Fruit fly (Drosophila melanogaster) whole organism, embryonic: ENCODE results near the gene CG5665.

Experiments
- Ada2b ChIP-seq: fragments of 200-800 bp; sonication (Bioruptor generic); IDR thresholded peaks from 2 replicates; pipeline ENCODE4 v1.3.6; 2022; ENCODE audit warnings: missing biosample characterization, missing genetic modification characterization
- Antp ChIP-seq: fragments of 200-800 bp; sonication (Bioruptor generic); optimal IDR thresholded peaks from 3 replicates; lab custom pipeline; 2016; ENCODE audit warnings: missing biosample characterization, missing genetic modification characterization
- CG10147 ChIP-seq: fragments of 200-800 bp; sonication (Bioruptor generic); optimal IDR thresholded peaks from 2 replicates; lab custom pipeline; 2019; ENCODE audit warnings: missing biosample characterization, mild to moderate bottlenecking, missing genetic modification characterization, moderate library complexity
- CG10431 ChIP-seq: fragments of 200-800 bp; sonication (Bioruptor generic); optimal IDR thresholded peaks from 3 replicates; lab custom pipeline; 2018; ENCODE audit warnings: missing biosample characterization, mild to moderate bottlenecking, missing genetic modification characterization
- CG10979 ChIP-seq: fragments of 200-800 bp; sonication (Bioruptor generic); optimal IDR thresholded peaks from 2 replicates; lab custom pipeline; 2018; ENCODE audit warnings: missing biosample characterization, mild to moderate bottlenecking, missing genetic modification characterization, moderate library complexity
- CG13775 ChIP-seq: fragments of 200-800 bp; sonication (Bioruptor generic); optimal IDR thresholded peaks from 3 replicates; lab custom pipeline; 2017; ENCODE audit warnings: missing biosample characterization, mild to moderate bottlenecking, missing genetic modification characterization
- CG13894 ChIP-seq: fragments of 200-800 bp; sonication (Bioruptor generic); optimal IDR thresholded peaks from 3 replicates; lab custom pipeline; 2018; ENCODE audit warnings: missing biosample characterization, mild to moderate bottlenecking, missing genetic modification characterization, moderate library complexity
- CG14667 ChIP-seq: fragments of 200-800 bp; sonication (Bioruptor generic); IDR thresholded peaks from 2 replicates; pipeline ENCODE4 v1.3.6; 2022; ENCODE audit warnings: missing biosample characterization, missing genetic modification characterization
- CG15073 ChIP-seq: fragments of 200-800 bp; sonication (Bioruptor generic); optimal IDR thresholded peaks from 2 replicates; lab custom pipeline; 2016; ENCODE audit warnings: missing biosample characterization, missing genetic modification characterization
- CG1647 ChIP-seq: fragments of 200-800 bp; sonication (Bioruptor generic); optimal IDR thresholded peaks from 3 replicates; lab custom pipeline; 2016; ENCODE audit warnings: missing biosample characterization, missing genetic modification characterization
- CG16813 ChIP-seq: fragments of 200-800 bp; sonication (Bioruptor generic); IDR thresholded peaks from 3 replicates; pipeline ENCODE4 v1.3.6; 2022; ENCODE audit warnings: missing biosample characterization, missing genetic modification characterization; ENCODE audit not compliant: partially characterized antibody
- CG18764 ChIP-seq: fragments of 200-800 bp; sonication (Bioruptor generic); optimal IDR thresholded peaks from 3 replicates; lab custom pipeline; 2016; ENCODE audit warnings: missing biosample characterization, missing genetic modification characterization
- CG3163 ChIP-seq: fragments of 200-800 bp; sonication (Bioruptor generic); optimal IDR thresholded peaks from 3 replicates; lab custom pipeline; 2016; ENCODE audit warnings: missing biosample characterization, missing genetic modification characterization
- CG34224 ChIP-seq: fragments of 200-800 bp; sonication (Bioruptor generic); IDR thresholded peaks from 3 replicates; pipeline ENCODE4 v1.3.6; 2022; ENCODE audit warnings: missing biosample characterization, missing genetic modification characterization; ENCODE audit not compliant: partially characterized antibody
- CG3847 ChIP-seq: fragments of 200-800 bp; sonication (Bioruptor generic); IDR thresholded peaks from 2 replicates; pipeline ENCODE4 v1.3.6; 2022; ENCODE audit warnings: missing biosample characterization, missing genetic modification characterization
- CG6765 ChIP-seq: fragments of 200-800 bp; sonication (Bioruptor generic); optimal IDR thresholded peaks from 3 replicates; lab custom pipeline; 2017; ENCODE audit warnings: missing biosample characterization, mild to moderate bottlenecking, missing genetic modification characterization
- CG8089 ChIP-seq: fragments of 200-800 bp; sonication (Bioruptor generic); optimal IDR thresholded peaks from 3 replicates; lab custom pipeline; 2016; ENCODE audit warnings: missing biosample characterization, missing genetic modification characterization
- CG8765 ChIP-seq: fragments of 200-800 bp; sonication (Bioruptor generic); IDR thresholded peaks from 2 replicates; pipeline ENCODE4 v1.3.6; 2022; ENCODE audit warnings: missing biosample characterization, missing genetic modification characterization
- Dfd ChIP-seq, 2 experiments: fragments of >200 bp; optimal IDR thresholded peaks; 2 replicates each; lab custom pipeline; 2017; ENCODE audit warnings: missing biosample characterization in 2 of 2, missing genetic modification characterization in 2 of 2
- Dll ChIP-seq: fragments of 200-800 bp; sonication (Bioruptor generic); IDR thresholded peaks from 4 replicates; pipeline ENCODE4 v1.3.6; 2022; ENCODE audit warnings: missing biosample characterization, missing genetic modification characterization; ENCODE audit not compliant: partially characterized antibody
- Doc2 ChIP-seq: fragments of 200-800 bp; sonication (Bioruptor generic); IDR thresholded peaks from 2 replicates; pipeline ENCODE4 v1.3.6; 2022; ENCODE audit warnings: missing biosample characterization, missing genetic modification characterization
- Hey ChIP-seq: fragments of 200-800 bp; sonication (Bioruptor generic); optimal IDR thresholded peaks from 3 replicates; lab custom pipeline; 2018; ENCODE audit warnings: missing biosample characterization, mild to moderate bottlenecking, missing genetic modification characterization
- Max ChIP-seq: fragments of 200-800 bp; sonication (Bioruptor generic); optimal IDR thresholded peaks from 2 replicates; lab custom pipeline; 2016; ENCODE audit warnings: missing biosample characterization, mild to moderate bottlenecking, missing genetic modification characterization
- Med ChIP-seq: fragments of 200-800 bp; sonication (Bioruptor generic); peaks from one replicate; lab custom pipeline; 2016; ENCODE audit warnings: missing biosample characterization, missing genetic modification characterization, mild to moderate bottlenecking, inconsistent platforms, moderate library complexity
- NC2α ChIP-seq: fragments of 200-800 bp; sonication (Bioruptor generic); optimal IDR thresholded peaks from 2 replicates; lab custom pipeline; 2016; ENCODE audit warnings: missing biosample characterization, missing genetic modification characterization
- Nf-YC ChIP-seq: fragments of 200-800 bp; optimal IDR thresholded peaks from 3 replicates; lab custom pipeline; 2019; ENCODE audit warnings: missing biosample characterization, mild to moderate bottlenecking, missing genetic modification characterization, moderate library complexity
- Oaz ChIP-seq: fragments of 200-800 bp; sonication (Bioruptor generic); IDR thresholded peaks from 2 replicates; pipeline ENCODE4 v1.3.6; 2022; ENCODE audit warnings: missing biosample characterization, missing genetic modification characterization
- Sox102F ChIP-seq: fragments of 200-800 bp; sonication (Bioruptor generic); optimal IDR thresholded peaks from 2 replicates; lab custom pipeline; 2018; ENCODE audit warnings: missing biosample characterization, mild to moderate bottlenecking, missing genetic modification characterization, moderate library complexity
- Xbp1 ChIP-seq: fragments of 200-800 bp; sonication (Bioruptor generic); optimal IDR thresholded peaks from 3 replicates; lab custom pipeline; 2016; ENCODE audit warnings: missing biosample characterization, mild to moderate bottlenecking, missing genetic modification characterization
- Xrp1 ChIP-seq: fragments of 200-800 bp; sonication (Bioruptor generic); IDR thresholded peaks from 2 replicates; pipeline ENCODE4 v1.3.6; 2022; ENCODE audit warnings: missing biosample characterization, missing genetic modification characterization
- amos ChIP-seq: fragments of 200-800 bp; sonication (Bioruptor generic); IDR thresholded peaks from 2 replicates; pipeline ENCODE4 v1.3.6; 2022; ENCODE audit warnings: missing biosample characterization, missing genetic modification characterization; ENCODE audit not compliant: partially characterized antibody
- bab2 ChIP-seq: fragments of 200-800 bp; sonication (Bioruptor generic); optimal IDR thresholded peaks from 2 replicates; lab custom pipeline; 2016; ENCODE audit warnings: missing biosample characterization, missing genetic modification characterization
- bcd ChIP-seq: fragments of 200-800 bp; sonication (Bioruptor generic); optimal IDR thresholded peaks from 2 replicates; lab custom pipeline; 2017; ENCODE audit warnings: missing biosample characterization, mild to moderate bottlenecking, missing genetic modification characterization
- chif ChIP-seq, 2 experiments: fragments of 200-800 bp; sonication (Bioruptor generic); optimal IDR thresholded peaks; 3 replicates each; lab custom pipeline; 2016; ENCODE audit warnings: missing biosample characterization in 2 of 2, missing genetic modification characterization in 2 of 2
- dm ChIP-seq: fragments of 200-800 bp; sonication (Bioruptor generic); optimal IDR thresholded peaks from 3 replicates; lab custom pipeline; 2016; ENCODE audit warnings: missing biosample characterization, missing genetic modification characterization
- esg ChIP-seq: fragments of 200-800 bp; sonication (Bioruptor generic); conservative IDR thresholded peaks from 2 replicates; pipeline ENCODE4 v1.3.6; 2022; ENCODE audit warnings: missing biosample characterization, missing genetic modification characterization
- fd64A ChIP-seq: fragments of 200-800 bp; sonication (Bioruptor generic); optimal IDR thresholded peaks from 3 replicates; lab custom pipeline; 2018; ENCODE audit warnings: missing biosample characterization, mild to moderate bottlenecking, missing genetic modification characterization
- hbn ChIP-seq: fragments of 200-800 bp; sonication (Bioruptor generic); IDR thresholded peaks from 2 replicates; pipeline ENCODE4 v1.3.6; 2022; ENCODE audit warnings: missing biosample characterization, missing genetic modification characterization; ENCODE audit not compliant: partially characterized antibody
- nau ChIP-seq: fragments of 200-800 bp; sonication (Bioruptor generic); optimal IDR thresholded peaks from 3 replicates; lab custom pipeline; 2017; ENCODE audit warnings: missing biosample characterization, mild to moderate bottlenecking, missing genetic modification characterization, missing genetic modification reagents
- onecut ChIP-seq: fragments of 200-800 bp; sonication (Bioruptor generic); IDR thresholded peaks from 2 replicates; pipeline ENCODE4 v1.3.6; 2022; ENCODE audit warnings: missing biosample characterization, missing genetic modification characterization
- p53 ChIP-seq: fragments of 200-800 bp; sonication (Bioruptor generic); optimal IDR thresholded peaks from 2 replicates; lab custom pipeline; 2016; ENCODE audit warnings: missing biosample characterization, missing genetic modification characterization
- phol ChIP-seq: fragments of 200-800 bp; sonication (Bioruptor generic); optimal IDR thresholded peaks from 3 replicates; lab custom pipeline; 2018; ENCODE audit warnings: missing biosample characterization, mild to moderate bottlenecking, missing genetic modification characterization, moderate library complexity
- psq ChIP-seq: fragments of 200-800 bp; sonication (Bioruptor generic); optimal IDR thresholded peaks from 2 replicates; lab custom pipeline; 2017; ENCODE audit warnings: missing biosample characterization, missing genetic modification characterization
- scrt ChIP-seq: fragments of 200-800 bp; sonication (Bioruptor generic); optimal IDR thresholded peaks from 2 replicates; lab custom pipeline; 2018; ENCODE audit warnings: missing biosample characterization, mild to moderate bottlenecking, missing genetic modification characterization, moderate library complexity
- stwl ChIP-seq: fragments of 200-800 bp; sonication (Bioruptor generic); optimal IDR thresholded peaks from 3 replicates; lab custom pipeline; 2018; ENCODE audit warnings: missing biosample characterization, mild to moderate bottlenecking, missing genetic modification characterization, moderate library complexity
- ttk ChIP-seq: fragments of 200-800 bp; sonication (Bioruptor generic); IDR thresholded peaks from 2 replicates; pipeline ENCODE4 v2.1.2; 2022; ENCODE audit warnings: missing biosample characterization, missing genetic modification characterization
- twi ChIP-seq: fragments of 200-800 bp; optimal IDR thresholded peaks from 2 replicates; lab custom pipeline; 2019; ENCODE audit warnings: missing biosample characterization, mild to moderate bottlenecking, missing genetic modification characterization, moderate library complexity
- wdn ChIP-seq: fragments of 200-800 bp; sonication (Bioruptor generic); IDR thresholded peaks from 2 replicates; pipeline ENCODE4 v1.3.6; 2022; ENCODE audit warnings: missing biosample characterization, missing genetic modification characterization

Gene CG5665

DNA sequence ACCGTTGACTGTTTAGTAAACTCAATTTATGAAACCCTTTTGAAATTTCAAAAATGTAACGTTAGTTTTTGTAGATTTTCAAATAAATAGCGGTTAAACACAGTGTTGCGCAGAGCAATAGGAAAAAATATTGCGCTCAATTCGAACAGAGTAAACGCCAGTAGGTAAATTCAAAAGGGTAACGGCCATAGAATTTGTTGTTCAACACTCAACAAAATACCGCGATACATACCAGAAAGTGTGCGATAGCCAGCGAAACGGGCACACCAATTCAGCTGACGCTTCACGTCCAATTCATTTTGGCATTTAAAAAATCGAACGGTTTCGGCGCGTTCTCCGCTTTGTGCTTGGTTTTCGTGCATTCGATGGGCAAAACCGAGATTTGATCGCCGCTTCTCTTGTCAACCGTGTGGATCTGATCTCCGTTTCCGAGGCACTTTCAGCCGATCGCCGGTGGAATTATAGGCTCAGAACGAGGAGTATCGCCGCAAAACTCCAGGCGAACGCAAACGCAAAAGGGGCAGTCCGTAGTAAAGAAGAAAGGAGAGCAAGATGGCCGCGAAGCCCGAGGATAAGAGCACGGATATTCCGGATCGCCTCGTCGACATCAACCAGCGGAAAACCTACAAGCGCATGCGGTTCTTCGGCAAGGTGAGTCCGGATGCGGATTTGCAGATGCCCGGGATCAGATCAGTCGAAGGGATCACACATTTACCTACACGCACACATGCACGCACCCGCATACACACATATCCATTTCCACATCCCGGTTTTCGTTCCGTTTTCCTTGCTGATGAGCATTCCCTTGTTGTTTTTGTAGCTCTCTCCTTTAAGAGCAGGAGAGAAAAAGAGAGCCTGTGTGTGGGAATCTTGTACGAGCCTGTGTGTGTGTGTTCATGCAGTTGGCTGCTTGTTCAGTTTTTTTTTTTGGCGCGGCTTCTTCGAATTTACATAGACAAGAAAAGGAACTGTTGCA, 48.3 kb upstream of the CG5665 start (continued):
- peak; percentile 26 for TF ChIP-seq CG13894 (tag; lab: Kevin White, UChicago)
- no peak for TF ChIP-seq Hey (tag; lab: Kevin White, UChicago)
- TF ChIP-seq fd64A (GFP tag; lab: Kevin White, UChicago), result no peak
- TF ChIP-seq CG10979 (tag; lab: Kevin White, UChicago), result no peak
- TF ChIP-seq p53, result peak; percentile 5
- TF ChIP-seq CG14667 (GFP tag; lab: Robert Waterston, UW), result no peak
- peak; percentile 63 for TF ChIP-seq phol (tag; lab: Kevin White, UChicago)
- TF ChIP-seq scrt, result no peak
- no peak for TF ChIP-seq ttk (GFP tag; lab: Robert Waterston, UW)
- no peak for TF ChIP-seq CG15073 (GFP tag; lab: Kevin White, UChicago)
- no peak; the same call in 1 of the 2 replicates for TF ChIP-seq CG8765 (GFP tag; lab: Robert Waterston, UW)
- TF ChIP-seq CG3847 (GFP tag; lab: Robert Waterston, UW), result peak; percentile 89
- peak; percentile 45 for TF ChIP-seq bcd (GFP tag; lab: Kevin White, UChicago)
- TF ChIP-seq Max, result peak; percentile 19
- no peak for TF ChIP-seq twi (tag; lab: Kevin White, UChicago)
- TF ChIP-seq dm (GFP tag; lab: Kevin White, UChicago), result peak; percentile 30
- no peak for TF ChIP-seq nau (GFP tag; lab: Kevin White, UChicago)
- peak; percentile 83 for TF ChIP-seq Dll (GFP tag; lab: Robert Waterston, UW)
- peak; percentile 8 for TF ChIP-seq CG1647 (GFP tag; lab: Kevin White, UChicago)
- peak; percentile 85 for TF ChIP-seq hbn (GFP tag; lab: Robert Waterston, UW)
- TF ChIP-seq CG16813 (GFP tag; lab: Robert Waterston, UW), result peak; percentile 87
- peak; percentile 60 for TF ChIP-seq onecut (GFP tag; lab: Robert Waterston, UW)
- TF ChIP-seq Sox102F, result no peak
- TF ChIP-seq NC2α, result no peak
- peak; percentile 92 for TF ChIP-seq Med (GFP tag; lab: Kevin White, UChicago)
- TF ChIP-seq stwl, result peak; percentile 99
- 0 out of 2 replicates have a peak, but pooled peaks have one; percentile 13 for TF ChIP-seq Ada2b
- TF ChIP-seq CG3163 (GFP tag; lab: Kevin White, UChicago), result peak; percentile 44
- peak; percentile 53; the same call in 1 of the 2 replicates for TF ChIP-seq Xrp1 (GFP tag; lab: Robert Waterston, UW)
- peak; percentile 85 for TF ChIP-seq CG34224
- no peak for TF ChIP-seq Dfd (GFP tag; optimal IDR thresholded peaks at IDR 0.05; lab: Kevin White, UChicago)
- no peak for TF ChIP-seq CG10147 (GFP tag; lab: Kevin White, UChicago)
- TF ChIP-seq psq (GFP tag; lab: Kevin White, UChicago), result peak; percentile 26
- TF ChIP-seq Doc2 (GFP tag; lab: Robert Waterston, UW), result no peak
- TF ChIP-seq Nf-YC (tag; lab: Kevin White, UChicago), result peak; percentile 15
- TF ChIP-seq Oaz (GFP tag; lab: Robert Waterston, UW), result no peak
- TF ChIP-seq Antp (GFP tag; lab: Kevin White, UChicago), result peak; percentile 71
- TF ChIP-seq CG8089 (GFP tag; lab: Kevin White, UChicago), result peak; percentile 40
- peak; percentile 20 for TF ChIP-seq CG18764 (GFP tag; lab: Kevin White, UChicago)
- TF ChIP-seq CG6765, result no peak
- peak; percentile 25 to 49 for TF ChIP-seq chif (GFP tag; optimal IDR thresholded peaks at IDR 0.05; lab: Kevin White, UChicago)
- peak; percentile 26 for TF ChIP-seq bab2 (GFP tag; lab: Kevin White, UChicago)
- peak; percentile 37 for TF ChIP-seq CG13775 (GFP tag; lab: Kevin White, UChicago)
- no peak for TF ChIP-seq esg (GFP tag; lab: Robert Waterston, UW)
- TF ChIP-seq amos, result peak; percentile 90
- peak; percentile 43; the same call in 1 of the 2 replicates for TF ChIP-seq wdn (GFP tag; lab: Robert Waterston, UW)
- TF ChIP-seq Xbp1 (GFP tag; lab: Kevin White, UChicago), result peak; percentile 57
- TF ChIP-seq CG10431, result no peak
